In genomic region chrX:17833986-17834385, dm6 we compare ENCODE assay signal across 1 fruit fly cellular context.
TF ChIP-seq lines count a peak whose summit lies in the region.

No protein-coding gene starts in this region.

TF ChIP-seq in whole organism, embryonic, 481 proteins besides CTCF, POLR2A, EP300 and RAD21 (continued from another document):
- TF ChIP-seq gcm (GFP tag; optimal IDR thresholded peaks at IDR 0.05; lab: Kevin White, UChicago) (no peak), row (GFP tag; IDR thresholded peaks at IDR 0.05; lab: Robert Waterston, UW) (no peak), corto (GFP tag; optimal IDR thresholded peaks at IDR 0.05; lab: Kevin White, UChicago) (no peak), gem (tag; optimal IDR thresholded peaks at IDR 0.05; lab: Kevin White, UChicago) (no peak), en (GFP tag; optimal IDR thresholded peaks at IDR 0.05; lab: Kevin White, UChicago) (no peak), CG5245 (GFP tag; optimal IDR thresholded peaks at IDR 0.05; lab: Kevin White, UChicago) (no peak), CG11560 (tag; IDR thresholded peaks at IDR 0.05; lab: Robert Waterston, UW) (no peak), unc-4 (GFP tag; IDR thresholded peaks at IDR 0.05; lab: Robert Waterston, UW; ENCODE audit: partially characterized antibody) (0 out of 2 replicates have a peak, but pooled peaks have one; percentile 20), CG7556 (GFP tag; optimal IDR thresholded peaks at IDR 0.05; lab: Kevin White, UChicago) (no peak), CG12942 (GFP tag; optimal IDR thresholded peaks at IDR 0.05; lab: Kevin White, UChicago) (no peak), CG16779 (GFP tag; IDR thresholded peaks at IDR 0.05; lab: Robert Waterston, UW) (no peak), Asciz (GFP tag; optimal IDR thresholded peaks at IDR 0.05; lab: Kevin White, UChicago) (no peak), so (GFP tag; IDR thresholded peaks at IDR 0.05; lab: Robert Waterston, UW) (no peak), CG12769 (tag; optimal IDR thresholded peaks at IDR 0.05; lab: Kevin White, UChicago) (peak; percentile 37), GATAe (GFP tag; conservative IDR thresholded peaks at IDR 0.05; lab: Robert Waterston, UW) (no peak), pros (GFP tag; optimal IDR thresholded peaks at IDR 0.05; lab: Kevin White, UChicago) (no peak), Trl (optimal IDR thresholded peaks at IDR 0.05; lab: Kevin White, UChicago) (peak; percentile 48 to 59), Trl (GFP tag; optimal IDR thresholded peaks at IDR 0.05; lab: Kevin White, UChicago) (no peak), CG18476 (GFP tag; optimal IDR thresholded peaks at IDR 0.05; lab: Kevin White, UChicago) (no peak), Gug (GFP tag; IDR thresholded peaks at IDR 0.05; lab: Robert Waterston, UW) (no peak), Oaz (GFP tag; IDR thresholded peaks at IDR 0.05; lab: Robert Waterston, UW) (no peak), ab (GFP tag; optimal IDR thresholded peaks at IDR 0.05; lab: Kevin White, UChicago) (no peak), BtbVII (GFP tag; optimal IDR thresholded peaks at IDR 0.05; lab: Kevin White, UChicago) (no peak), gcm2 (GFP tag; optimal IDR thresholded peaks at IDR 0.05; lab: Kevin White, UChicago) (no peak), CG3407 (GFP tag; optimal IDR thresholded peaks at IDR 0.05; lab: Kevin White, UChicago) (no peak), hbn (GFP tag; IDR thresholded peaks at IDR 0.05; lab: Robert Waterston, UW; ENCODE audit: partially characterized antibody) (no peak), CG32532 (GFP tag; IDR thresholded peaks at IDR 0.05; lab: Robert Waterston, UW) (no peak), klu (GFP tag; IDR thresholded peaks at IDR 0.05; lab: Robert Waterston, UW) (no peak), fd3F (GFP tag; optimal IDR thresholded peaks at IDR 0.05; lab: Kevin White, UChicago) (no peak), CG17361 (GFP tag; IDR thresholded peaks at IDR 0.05; lab: Robert Waterston, UW) (no peak), sd (tag; optimal IDR thresholded peaks at IDR 0.05; lab: Kevin White, UChicago) (peak; percentile 71), Sox100B (GFP tag; optimal IDR thresholded peaks at IDR 0.05; lab: Kevin White, UChicago) (no peak), chinmo (GFP tag; IDR thresholded peaks at IDR 0.05; lab: Robert Waterston, UW; ENCODE audit: partially characterized antibody) (peak; percentile 67; the same call in 1 of the 4 replicates), cad (GFP tag; optimal IDR thresholded peaks at IDR 0.05; lab: Kevin White, UChicago) (no peak), Blimp-1 (GFP tag; optimal IDR thresholded peaks at IDR 0.05; lab: Kevin White, UChicago) (no peak), Mrtf (GFP tag; IDR thresholded peaks at IDR 0.05; lab: Robert Waterston, UW) (no peak), CG1832 (GFP tag; optimal IDR thresholded peaks at IDR 0.05; lab: Kevin White, UChicago) (peak; percentile 14), kni (GFP tag; optimal IDR thresholded peaks at IDR 0.05; lab: Kevin White, UChicago) (peak; percentile 47), vvl (GFP tag; IDR thresholded peaks at IDR 0.05; lab: Robert Waterston, UW) (peak; percentile 13; the same call in 1 of the 2 replicates), Hmr (GFP tag; optimal IDR thresholded peaks at IDR 0.05; lab: Kevin White, UChicago) (no peak), mam (GFP tag; optimal IDR thresholded peaks at IDR 0.05; lab: Kevin White, UChicago) (no peak), Dfd (GFP tag; optimal IDR thresholded peaks at IDR 0.05; lab: Kevin White, UChicago) (no peak), TFAM (GFP tag; optimal IDR thresholded peaks at IDR 0.05; lab: Kevin White, UChicago) (no peak)
TF ChIP-seq in whole organism, embryonic: peak in this region for 12.
